Worm (Caenorhabditis elegans): Measurements from ENCODE around the gene clec-61.

Gene clec-61

ce11 chrII:10490329-10490728, at the start of gene clec-61:
Gene clec-61, minus strand, starts transcription at chrII:10490537.
- no peak for TF ChIP-seq aly-2 (tag; optimal IDR thresholded peaks at IDR 0.05)

- TF ChIP-seq gmeb-1 (tag; optimal IDR thresholded peaks at IDR 0.05), result no peak
- TF ChIP-seq lin-13 (GFP tag; optimal IDR thresholded peaks at IDR 0.05), result no peak
- no peak for TF ChIP-seq sem-4 (tag; optimal IDR thresholded peaks at IDR 0.05)
- no peak for TF ChIP-seq nhr-11 (tag; optimal IDR thresholded peaks at IDR 0.05)
- no peak for TF ChIP-seq unc-62 (GFP tag; optimal IDR thresholded peaks at IDR 0.05)
- TF ChIP-seq snpc-4 (tag; optimal IDR thresholded peaks at IDR 0.05), result no peak
- no peak for TF ChIP-seq peb-1 (tag; optimal IDR thresholded peaks at IDR 0.05)
- TF ChIP-seq unc-55 (GFP tag; optimal IDR thresholded peaks at IDR 0.05), result no peak
- no peak for TF ChIP-seq elt-3 (tag; optimal IDR thresholded peaks at IDR 0.05)
- no peak for TF ChIP-seq R02D3.7 (tag; optimal IDR thresholded peaks at IDR 0.05)
- no peak for TF ChIP-seq alr-1 (tag; optimal IDR thresholded peaks at IDR 0.05)
- TF ChIP-seq Y55F3AM.14 (GFP tag; optimal IDR thresholded peaks at IDR 0.05), result no peak
- TF ChIP-seq zag-1 (tag; optimal IDR thresholded peaks at IDR 0.05), result no peak
- no peak for TF ChIP-seq aly-2 (tag; optimal IDR thresholded peaks at IDR 0.05)
- TF ChIP-seq mdl-1 (tag; optimal IDR thresholded peaks at IDR 0.05), result no peak
- no peak for TF ChIP-seq lsy-2 (tag; optimal IDR thresholded peaks at IDR 0.05)
- TF ChIP-seq lin-11 (tag; optimal IDR thresholded peaks at IDR 0.05), result no peak
- TF ChIP-seq F13H6.1 (tag; optimal IDR thresholded peaks at IDR 0.05), result no peak
- TF ChIP-seq nhr-23 (tag; optimal IDR thresholded peaks at IDR 0.05), result no peak
- no peak for TF ChIP-seq mbf-1 (tag; optimal IDR thresholded peaks at IDR 0.05)
These were observed 48.9 kb upstream of the clec-61 start, which contains the start of gene R166.3 for ce11 chrII:10539232-10539631. Gene R166.3, minus strand, starts transcription at chrII:10539332.

ce11 chrII:10537988-10538387, 47.7 kb upstream of the clec-61 start:
- TF ChIP-seq ceh-16 (tag; optimal IDR thresholded peaks at IDR 0.05) (no peak), ceh-82 (tag; optimal IDR thresholded peaks at IDR 0.05) (no peak), C34F6.9 (tag; optimal IDR thresholded peaks at IDR 0.05) (peak; percentile 63), snpc-4 (tag; optimal IDR thresholded peaks at IDR 0.05) (no peak), R02D3.7 (tag; optimal IDR thresholded peaks at IDR 0.05) (peak; percentile 12), sem-4 (tag; optimal IDR thresholded peaks at IDR 0.05) (no peak), elt-3 (tag; optimal IDR thresholded peaks at IDR 0.05) (no peak), mdl-1 (tag; optimal IDR thresholded peaks at IDR 0.05) (no peak), elt-1 (tag; optimal IDR thresholded peaks at IDR 0.05) (no peak), unc-62 (GFP tag; optimal IDR thresholded peaks at IDR 0.05) (no peak), nhr-12 (tag; optimal IDR thresholded peaks at IDR 0.05) (no peak), nhr-6 (tag; optimal IDR thresholded peaks at IDR 0.05) (no peak), lin-39 (tag; optimal IDR thresholded peaks at IDR 0.05) (no peak), gmeb-1 (tag; optimal IDR thresholded peaks at IDR 0.05) (peak; percentile 72), sma-3 (GFP tag; optimal IDR thresholded peaks at IDR 0.05) (peak; percentile 73), mab-5 (tag; optimal IDR thresholded peaks at IDR 0.05) (no peak), crh-2 (tag; optimal IDR thresholded peaks at IDR 0.05) (peak; percentile 58), aly-2 (tag; optimal IDR thresholded peaks at IDR 0.05) (no peak), unc-39 (tag; optimal IDR thresholded peaks at IDR 0.05) (no peak), egl-27 (tag; optimal IDR thresholded peaks at IDR 0.05) (no peak), lin-13 (GFP tag; optimal IDR thresholded peaks at IDR 0.05) (peak; percentile 13), sma-9 (GFP tag; optimal IDR thresholded peaks at IDR 0.05) (peak; percentile 67), sma-9 (tag; optimal IDR thresholded peaks at IDR 0.05) (no peak), fos-1 (tag; optimal IDR thresholded peaks at IDR 0.05) (peak; percentile 38), dmd-4 (tag; optimal IDR thresholded peaks at IDR 0.05) (no peak), skn-1 (tag; optimal IDR thresholded peaks at IDR 0.05) (no peak), blmp-1 (tag; optimal IDR thresholded peaks at IDR 0.05; ENCODE audit: insufficient read depth) (no peak), mbf-1 (tag; optimal IDR thresholded peaks at IDR 0.05) (no peak), ZK546.5 (tag; optimal IDR thresholded peaks at IDR 0.05) (no peak), lsy-2 (tag; optimal IDR thresholded peaks at IDR 0.05) (peak; percentile 48 to 80), lin-11 (tag; optimal IDR thresholded peaks at IDR 0.05) (no peak), Y55F3AM.14 (GFP tag; optimal IDR thresholded peaks at IDR 0.05) (no peak), nhr-23 (tag; optimal IDR thresholded peaks at IDR 0.05) (no peak), nhr-129 (tag; optimal IDR thresholded peaks at IDR 0.05) (no peak), nhr-77 (tag; optimal IDR thresholded peaks at IDR 0.05) (no peak), unc-55 (GFP tag; optimal IDR thresholded peaks at IDR 0.05) (peak; percentile 57), nhr-21 (tag; optimal IDR thresholded peaks at IDR 0.05) (peak; percentile 44), nhr-237 (tag; optimal IDR thresholded peaks at IDR 0.05) (no peak), ztf-4 (tag; optimal IDR thresholded peaks at IDR 0.05) (no peak), ztf-11 (tag; optimal IDR thresholded peaks at IDR 0.05) (no peak), zag-1 (tag; optimal IDR thresholded peaks at IDR 0.05) (no peak), ama-1 (optimal IDR thresholded peaks at IDR 0.05) (no peak), nhr-10 (tag; optimal IDR thresholded peaks at IDR 0.05) (no peak), peb-1 (tag; optimal IDR thresholded peaks at IDR 0.05) (no peak), nhr-25 (tag; optimal IDR thresholded peaks at IDR 0.05) (peak; percentile 71), nhr-11 (tag; optimal IDR thresholded peaks at IDR 0.05) (no peak), alr-1 (tag; optimal IDR thresholded peaks at IDR 0.05) (no peak), ztf-1 (GFP tag; conservative IDR thresholded peaks at IDR 0.05) (no peak), F13H6.1 (tag; optimal IDR thresholded peaks at IDR 0.05) (peak; percentile 55)
